Worm (Caenorhabditis elegans) whole organism, young adult: ENCODE results near the gene M03D4.3.

Experiments
- C06A6.2 ChIP-seq: fragments of 200-800 bp; sonication (Bioruptor generic); conservative IDR thresholded peaks from 2 replicates; pipeline ENCODE4 v1.3.6; 2022; ENCODE audit warnings: missing genetic modification characterization, missing compliant biosample characterization
- C17E4.6 ChIP-seq: fragments of 200-800 bp; sonication (Bioruptor generic); IDR thresholded peaks from 2 replicates; pipeline ENCODE4 v1.3.6; 2022; ENCODE audit warnings: missing genetic modification reagents, missing genetic modification characterization, missing compliant biosample characterization
- F23B12.7 ChIP-seq: sonication (generic microtip); optimal IDR thresholded peaks from 2 replicates; lab custom pipeline; 2017; ENCODE audit warnings: missing genetic modification characterization, mild to moderate bottlenecking, missing compliant biosample characterization, antibody characterized with exemption, moderate library complexity; ENCODE audit not compliant: insufficient read depth
- F37B4.10 ChIP-seq: fragments of 200-800 bp; sonication (Bioruptor generic); IDR thresholded peaks from 2 replicates; pipeline ENCODE4 v1.3.6; 2022; ENCODE audit warnings: missing genetic modification characterization, missing compliant biosample characterization
- F55B11.4 ChIP-seq: sonication (generic microtip); optimal IDR thresholded peaks from 2 replicates; lab custom pipeline; 2016; ENCODE audit warnings: missing compliant biosample characterization, missing genetic modification characterization, borderline replicate concordance; ENCODE audit not compliant: insufficient read depth
- K12H6.12 ChIP-seq: fragments of 200-800 bp; sonication (Bioruptor generic); optimal IDR thresholded peaks from 2 replicates; lab custom pipeline; 2018; ENCODE audit warnings: mild to moderate bottlenecking, missing genetic modification characterization, missing compliant biosample characterization
- T07F8.4 ChIP-seq: sonication (generic microtip); optimal IDR thresholded peaks from 2 replicates; lab custom pipeline; 2016; ENCODE audit warnings: mild to moderate bottlenecking, missing genetic modification characterization, moderate library complexity, missing compliant biosample characterization
- Y53G8AR.9 ChIP-seq: fragments of 200-800 bp; sonication (Bioruptor generic); conservative IDR thresholded peaks from 2 replicates; pipeline ENCODE4 v1.3.6; 2022; ENCODE audit warnings: missing genetic modification reagents, missing genetic modification characterization, missing compliant biosample characterization
- ZK185.1 ChIP-seq: sonication (generic microtip); optimal IDR thresholded peaks from 2 replicates; lab custom pipeline; 2016; ENCODE audit warnings: mild to moderate bottlenecking, missing genetic modification characterization, missing compliant biosample characterization; ENCODE audit not compliant: poor library complexity, severe bottlenecking
- aptf-2 ChIP-seq: fragments of 200-800 bp; sonication (Bioruptor generic); conservative IDR thresholded peaks from 2 replicates; pipeline ENCODE4 v1.3.6; 2022; ENCODE audit warnings: missing genetic modification reagents, missing genetic modification characterization, missing compliant biosample characterization
- aptf-3 ChIP-seq: fragments of 200-800 bp; sonication (Bioruptor generic); IDR thresholded peaks from 2 replicates; pipeline ENCODE4 v1.3.6; 2022; ENCODE audit warnings: missing genetic modification characterization, missing compliant biosample characterization
- athp-1 ChIP-seq: sonication (generic microtip); optimal IDR thresholded peaks from 2 replicates; lab custom pipeline; 2017; ENCODE audit warnings: mild to moderate bottlenecking, missing genetic modification characterization, missing compliant biosample characterization
- bed-1 ChIP-seq: fragments of 200-800 bp; sonication (Bioruptor generic); IDR thresholded peaks from 2 replicates; pipeline ENCODE4 v1.3.6; 2022; ENCODE audit warnings: missing genetic modification reagents, missing genetic modification characterization, missing compliant biosample characterization
- cebp-2 ChIP-seq: fragments of 200-800 bp; sonication (Bioruptor generic); IDR thresholded peaks from 2 replicates; pipeline ENCODE4 v1.3.6; 2022; ENCODE audit warnings: missing genetic modification characterization, missing compliant biosample characterization
- ceh-100 ChIP-seq: fragments of 200-800 bp; sonication (Bioruptor generic); IDR thresholded peaks from 2 replicates; pipeline ENCODE4 v1.3.6; 2022; ENCODE audit warnings: missing genetic modification reagents, missing genetic modification characterization, missing compliant biosample characterization
- ceh-27 ChIP-seq: fragments of 200-800 bp; sonication (Bioruptor generic); optimal IDR thresholded peaks from 2 replicates; lab custom pipeline; 2018; ENCODE audit warnings: mild to moderate bottlenecking, missing genetic modification characterization, moderate library complexity, missing compliant biosample characterization
- ceh-79 ChIP-seq: sonication (generic microtip); optimal IDR thresholded peaks from 2 replicates; lab custom pipeline; 2017; ENCODE audit warnings: mild to moderate bottlenecking, missing genetic modification characterization, missing compliant biosample characterization
- die-1 ChIP-seq: sonication (generic microtip); optimal IDR thresholded peaks from 2 replicates; lab custom pipeline; 2016; ENCODE audit warnings: missing genotype, mild to moderate bottlenecking, missing genetic modification characterization, missing compliant biosample characterization
- egl-18 ChIP-seq: fragments of 200-800 bp; sonication (Bioruptor generic); IDR thresholded peaks from 2 replicates; pipeline ENCODE4 v1.3.6; 2022; ENCODE audit warnings: missing genetic modification reagents, missing genetic modification characterization, missing compliant biosample characterization
- egrh-3 ChIP-seq: fragments of 200-800 bp; sonication (Bioruptor generic); IDR thresholded peaks from 2 replicates; pipeline ENCODE4 v1.3.6; 2022; ENCODE audit warnings: missing genetic modification reagents, missing genetic modification characterization, missing compliant biosample characterization
- hmg-1.2 ChIP-seq: fragments of 200-800 bp; sonication (Bioruptor generic); IDR thresholded peaks from 2 replicates; pipeline ENCODE4 v1.3.6; 2022; ENCODE audit warnings: missing genetic modification reagents, missing genetic modification characterization, missing compliant biosample characterization
- hmg-20 ChIP-seq: fragments of 200-800 bp; sonication (Bioruptor generic); IDR thresholded peaks from 2 replicates; pipeline ENCODE4 v1.3.6; 2022; ENCODE audit warnings: missing genetic modification reagents, missing genetic modification characterization, missing compliant biosample characterization
- lsl-1 ChIP-seq: fragments of 200-800 bp; sonication (Bioruptor generic); optimal IDR thresholded peaks from 2 replicates; lab custom pipeline; 2018; ENCODE audit warnings: mild to moderate bottlenecking, missing genetic modification characterization, moderate library complexity, missing compliant biosample characterization
- madf-3 ChIP-seq: fragments of 200-800 bp; sonication (Bioruptor generic); IDR thresholded peaks from 2 replicates; pipeline ENCODE4 v1.3.6; 2022; ENCODE audit warnings: missing genetic modification reagents, missing genetic modification characterization, missing compliant biosample characterization
- madf-6 ChIP-seq: fragments of 200-800 bp; sonication (Bioruptor generic); IDR thresholded peaks from 2 replicates; pipeline ENCODE4 v1.3.6; 2022; ENCODE audit warnings: missing genetic modification reagents, missing genetic modification characterization, missing compliant biosample characterization
- mes-4 ChIP-seq: sonication (generic microtip); optimal IDR thresholded peaks from 2 replicates; lab custom pipeline; 2016; ENCODE audit warnings: missing genotype, missing genetic modification characterization, missing compliant biosample characterization
- nfya-2 ChIP-seq: fragments of 200-800 bp; sonication (Bioruptor generic); IDR thresholded peaks from 2 replicates; pipeline ENCODE4 v1.3.6; 2022; ENCODE audit warnings: missing genetic modification reagents, missing genetic modification characterization, missing compliant biosample characterization
- nhr-27 ChIP-seq: fragments of 200-800 bp; sonication (Bioruptor generic); optimal IDR thresholded peaks from 2 replicates; lab custom pipeline; 2018; ENCODE audit warnings: mild to moderate bottlenecking, missing genetic modification characterization, moderate library complexity, missing compliant biosample characterization
- pbrm-1 ChIP-seq: fragments of 200-800 bp; sonication (Bioruptor generic); IDR thresholded peaks from 2 replicates; pipeline ENCODE4 v1.3.6; 2022; ENCODE audit warnings: missing genetic modification reagents, missing genetic modification characterization, missing compliant biosample characterization
- pha-4 ChIP-seq: fragments of 150-350 bp; sonication (generic microtip); optimal IDR thresholded peaks from 2 replicates; lab custom pipeline; 2014; ENCODE audit warnings: missing biosample characterization, missing genetic modification reagents, missing genetic modification characterization
- repo-1 ChIP-seq: sonication (generic microtip); optimal IDR thresholded peaks from 2 replicates; lab custom pipeline; 2017; ENCODE audit warnings: mild to moderate bottlenecking, missing genetic modification characterization, missing compliant biosample characterization
- rpc-1 ChIP-seq, 2 experiments: fragments of 150-350 bp in 1 of 2; sonication (generic microtip) in 1 of 2; optimal IDR thresholded peaks; 2 replicates each; lab custom pipeline; 2014 to 2018; ENCODE audit warnings: missing biosample characterization in 1 of 2, missing genetic modification characterization in 1 of 2, missing genetic modification reagents in 1 of 2, missing genotype in 1 of 2
- snpc-1.3 ChIP-seq: sonication (generic microtip); optimal IDR thresholded peaks from 2 replicates; lab custom pipeline; 2017; ENCODE audit warnings: missing genetic modification characterization, mild to moderate bottlenecking, missing compliant biosample characterization, antibody characterized with exemption, moderate library complexity, missing genotype, missing genetic modification reagents; ENCODE audit not compliant: insufficient read depth
- snpc-3.4 ChIP-seq: sonication (generic microtip); optimal IDR thresholded peaks from 2 replicates; lab custom pipeline; 2017; ENCODE audit warnings: missing genetic modification characterization, mild to moderate bottlenecking, missing compliant biosample characterization, antibody characterized with exemption, moderate library complexity, missing genotype, missing genetic modification reagents
- snpc-4 ChIP-seq, 5 experiments: fragments of 150-350 bp in 1 of 5; sonication (generic microtip) in 4 of 5; optimal IDR thresholded peaks; 2 replicates each; lab custom pipeline; 2014 to 2018; ENCODE audit warnings: missing genetic modification characterization in 5 of 5, missing biosample characterization in 3 of 5, antibody characterized with exemption in 2 of 5, mild to moderate bottlenecking in 2 of 5, missing compliant biosample characterization in 2 of 5, missing genotype in 2 of 5, moderate library complexity in 2 of 5, missing genetic modification reagents in 1 of 5
- tbp1 ChIP-seq: fragments of 200-800 bp; sonication (Bioruptor generic); optimal IDR thresholded peaks from 2 replicates; lab custom pipeline; 2018; ENCODE audit warnings: mild to moderate bottlenecking, missing genetic modification characterization, missing compliant biosample characterization
- tbx-9 ChIP-seq: sonication (generic microtip); optimal IDR thresholded peaks from 2 replicates; lab custom pipeline; 2016; ENCODE audit warnings: borderline replicate concordance, missing genetic modification characterization, inconsistent platforms, missing compliant biosample characterization
- zfh-2 ChIP-seq: fragments of 200-800 bp; sonication (Bioruptor generic); conservative IDR thresholded peaks from 2 replicates; pipeline ENCODE4 v1.3.6; 2022; ENCODE audit warnings: missing genetic modification reagents, missing genetic modification characterization, missing compliant biosample characterization
- zim-3 ChIP-seq: sonication (generic microtip); optimal IDR thresholded peaks from 2 replicates; lab custom pipeline; 2017; ENCODE audit warnings: mild to moderate bottlenecking, missing genetic modification characterization, moderate library complexity, missing compliant biosample characterization
- ztf-18 ChIP-seq: sonication (generic microtip); optimal IDR thresholded peaks from 2 replicates; lab custom pipeline; 2016; ENCODE audit warnings: missing genotype, mild to moderate bottlenecking, missing genetic modification characterization, missing compliant biosample characterization
- ztf-22 ChIP-seq: fragments of 200-800 bp; sonication (Bioruptor generic); optimal IDR thresholded peaks from 2 replicates; lab custom pipeline; 2018; ENCODE audit warnings: mild to moderate bottlenecking, missing genetic modification characterization, moderate library complexity, missing compliant biosample characterization

Gene M03D4.3

DNA sequence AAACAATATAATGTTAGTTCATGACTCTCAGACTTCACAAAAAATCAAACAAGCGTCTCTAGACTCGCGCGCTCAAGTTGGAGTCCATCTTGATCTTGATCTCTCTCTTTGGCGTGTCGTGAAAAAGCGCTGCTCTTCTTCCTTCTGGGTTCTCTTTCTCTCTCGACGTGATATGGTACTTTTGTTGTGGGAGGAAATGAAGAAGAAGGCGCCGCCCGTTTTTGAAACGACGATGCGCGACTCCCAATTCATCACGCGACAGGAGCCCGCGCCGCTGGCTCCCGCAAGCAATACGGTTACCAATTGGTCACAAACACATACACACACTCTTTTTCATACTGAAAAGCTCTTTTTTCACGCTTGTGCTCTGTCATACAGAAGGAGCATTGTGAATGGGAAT lies 18.2 kb upstream of the M03D4.3 start:
- TF ChIP-seq F23B12.7 (tag; lab: Kevin White, UChicago) (no peak), ceh-79 (no peak), ZK185.1 (tag; lab: Kevin White, UChicago) (no peak), madf-3 (GFP tag; lab: Robert Waterston, UW) (no peak), cebp-2 (GFP tag; lab: Robert Waterston, UW) (no peak), C17E4.6 (GFP tag; lab: Robert Waterston, UW) (no peak), egl-18 (GFP tag; lab: Robert Waterston, UW) (no peak), zim-3 (tag; lab: Kevin White, UChicago) (no peak), athp-1 (tag; lab: Kevin White, UChicago) (no peak), K12H6.12 (no peak), bed-1 (GFP tag; lab: Robert Waterston, UW) (no peak), ztf-18 (tag; lab: Kevin White, UChicago) (no peak), ceh-27 (GFP tag; lab: Kevin White, UChicago) (no peak), F55B11.4 (tag; lab: Kevin White, UChicago) (no peak), snpc-3.4 (tag; lab: Kevin White, UChicago) (no peak), mes-4 (tag; lab: Kevin White, UChicago) (no peak), rpc-1 (optimal IDR thresholded peaks at IDR 0.05; lab: Kevin White, UChicago) (no peak), rpc-1 (tag; optimal IDR thresholded peaks at IDR 0.05; lab: Kevin White, UChicago) (no peak), nfya-2 (no peak)

DNA sequence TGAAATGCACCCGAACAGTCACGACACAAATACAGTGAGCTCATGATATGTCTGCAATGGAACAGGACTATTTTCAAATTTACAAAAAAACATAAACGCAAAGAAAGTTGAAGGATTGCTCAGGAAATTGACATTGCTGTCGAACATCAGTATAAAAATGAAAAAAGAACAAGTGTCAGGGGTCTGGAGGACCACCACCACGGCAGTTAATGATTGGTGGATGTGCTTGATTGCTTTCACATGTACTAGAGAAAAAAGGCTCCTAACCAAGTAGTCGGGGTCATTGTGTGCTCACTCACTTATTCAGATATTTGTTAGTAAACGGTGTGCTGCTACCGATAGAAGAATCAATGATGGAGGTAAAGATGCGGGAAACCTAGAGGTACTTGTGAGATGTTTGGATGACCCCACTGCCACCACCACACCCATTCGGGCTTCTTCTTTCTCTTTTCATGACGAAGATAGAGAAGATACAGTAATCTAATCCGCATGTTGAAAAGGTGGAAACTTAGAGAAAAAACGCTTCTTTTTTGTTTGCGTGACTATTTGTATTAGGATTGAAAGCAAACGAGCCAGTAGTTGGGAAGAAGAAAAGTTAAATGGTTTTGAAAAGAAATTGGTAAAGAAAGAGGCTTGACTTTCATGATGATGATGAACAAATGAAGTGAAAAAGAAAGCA lies 15.2 kb upstream of the M03D4.3 start, which contains the start of gene M03D4.4:
M03D4.4 (minus strand) TSS at position 51 of the 679 bp plus-strand sequence.
- TF ChIP-seq zfh-2 (no peak), lsl-1 (no peak), madf-3 (GFP tag; lab: Robert Waterston, UW) (no peak), cebp-2 (GFP tag; lab: Robert Waterston, UW) (no peak), Y53G8AR.9 (GFP tag; lab: Robert Waterston, UW) (no peak), tbx-9 (tag; lab: Kevin White, UChicago) (no peak), aptf-3 (GFP tag; lab: Robert Waterston, UW) (no peak), ZK185.1 (tag; lab: Kevin White, UChicago) (no peak)

DNA sequence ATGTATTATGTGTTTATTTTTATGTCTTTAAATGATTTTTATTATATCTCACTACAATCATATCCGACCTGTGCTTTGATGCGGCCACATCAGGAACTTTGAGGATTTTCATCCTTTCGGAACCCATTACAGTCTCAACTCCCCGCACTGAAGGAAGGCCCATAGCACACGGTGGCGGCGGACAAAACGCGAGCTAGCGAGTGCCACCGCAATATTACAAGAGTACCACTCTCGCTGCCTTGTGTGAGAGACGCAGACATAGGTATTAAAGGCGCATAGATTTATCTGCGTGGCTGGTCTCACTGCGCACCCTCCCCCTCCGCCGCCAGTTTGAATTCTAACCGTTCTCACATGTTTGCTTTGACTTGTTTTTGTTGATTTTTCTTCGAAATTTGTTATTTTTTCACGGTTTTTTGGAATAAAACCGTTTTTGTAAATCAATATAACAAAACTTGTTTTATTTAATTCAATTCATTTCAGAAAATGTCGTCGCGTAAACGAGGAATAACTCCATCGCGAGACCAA lies 5.6 kb upstream of the M03D4.3 start, which contains the start of gene zen-4:
zen-4 (plus strand) TSS at position 475 of the 525 bp plus-strand sequence.
- TF ChIP-seq die-1 (tag; lab: Kevin White, UChicago), result no peak
- TF ChIP-seq hmg-20, result peak; percentile 84
- TF ChIP-seq hmg-1.2 (GFP tag; lab: Robert Waterston, UW), result peak; percentile 96
- no peak for TF ChIP-seq zfh-2
- TF ChIP-seq repo-1 (tag; lab: Kevin White, UChicago), result peak; percentile 82
- TF ChIP-seq tbp1, result peak; percentile 82
- peak; percentile 99 for TF ChIP-seq snpc-4 (GFP tag; optimal IDR thresholded peaks at IDR 0.05; lab: Kevin White, UChicago)
- TF ChIP-seq snpc-4 (tag; optimal IDR thresholded peaks at IDR 0.05; lab: Kevin White, UChicago), result peak; percentile 98 to 99 (median 98)
- TF ChIP-seq pha-4, result no peak
- TF ChIP-seq nhr-27 (tag; lab: Kevin White, UChicago), result no peak
- 0 out of 2 replicates have a peak, but pooled peaks have one; percentile 38 for TF ChIP-seq aptf-2 (GFP tag; lab: Robert Waterston, UW)
- TF ChIP-seq pbrm-1 (GFP tag; lab: Robert Waterston, UW), result peak; percentile 100
- TF ChIP-seq C06A6.2, result no peak
- no peak for TF ChIP-seq ztf-22 (GFP tag; lab: Kevin White, UChicago)
- TF ChIP-seq C17E4.6 (GFP tag; lab: Robert Waterston, UW), result peak; percentile 90
- TF ChIP-seq snpc-1.3 (tag; lab: Kevin White, UChicago), result peak; percentile 86
- TF ChIP-seq bed-1 (GFP tag; lab: Robert Waterston, UW), result no peak
- TF ChIP-seq F37B4.10 (GFP tag; lab: Robert Waterston, UW), result no peak
- TF ChIP-seq egrh-3, result peak; percentile 63
- peak; percentile 33; the same call in 1 of the 2 replicates for TF ChIP-seq ceh-100 (GFP tag; lab: Robert Waterston, UW)
- TF ChIP-seq lsl-1, result peak; percentile 86
- TF ChIP-seq T07F8.4, result peak; percentile 36
- TF ChIP-seq zim-3 (tag; lab: Kevin White, UChicago), result no peak
- peak; percentile 91 for TF ChIP-seq madf-6 (GFP tag; lab: Robert Waterston, UW)
